Worm (Caenorhabditis elegans): ENCODE results near the gene C09E7.7.
"Not testable (repeated sequence)": the region's sequence is repeated elsewhere in the genome, so short reads cannot be mapped to it uniquely, and the experiment has no call there.

Gene C09E7.7

DNA sequence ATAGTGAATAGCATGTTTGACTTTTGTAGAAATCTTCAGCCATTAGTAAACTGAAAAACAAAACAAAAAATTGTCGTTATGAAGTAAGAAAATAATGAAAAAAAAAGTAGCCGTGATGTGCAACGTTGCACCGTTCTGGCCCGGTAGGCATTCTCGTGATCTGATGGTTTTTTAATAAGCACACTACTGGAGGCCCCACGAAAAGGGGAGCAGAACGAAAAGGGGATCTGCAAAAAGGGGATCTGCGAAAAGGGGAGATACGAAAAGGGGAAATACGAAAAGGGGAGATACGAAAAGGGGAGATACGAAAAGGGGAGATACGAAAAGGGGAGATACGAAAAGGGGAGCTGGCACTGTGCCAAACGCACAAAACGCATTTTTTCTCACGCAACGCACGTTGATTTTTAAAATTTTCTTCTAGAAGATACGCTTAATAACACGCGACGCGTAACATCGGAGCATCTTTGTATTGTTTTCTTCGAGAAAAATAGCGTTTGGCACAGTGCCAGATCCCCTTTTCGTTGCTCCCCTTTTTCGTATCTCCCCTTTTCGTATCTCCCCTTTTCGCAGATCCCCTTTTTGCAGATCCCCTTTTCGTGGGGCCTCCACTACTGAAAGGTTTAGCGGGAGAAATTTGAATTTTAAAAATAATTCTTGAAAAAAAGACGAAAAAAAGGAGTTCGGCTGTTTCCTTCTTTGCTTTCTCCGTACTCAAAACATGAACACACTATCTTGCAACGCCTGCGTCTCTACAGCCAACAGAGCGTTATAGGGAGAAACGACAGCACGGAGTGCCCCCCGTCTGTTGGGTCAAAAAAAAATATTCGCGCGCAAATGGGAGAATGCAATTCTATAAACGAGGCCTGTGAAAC lies at the start of gene C09E7.7:
Gene C09E7.7, minus strand, starts transcription at position 57 of the 872 bp plus-strand sequence.
- not testable (repeated sequence) for TF ChIP-seq unc-62 (GFP tag; optimal IDR thresholded peaks at IDR 0.05)

DNA sequence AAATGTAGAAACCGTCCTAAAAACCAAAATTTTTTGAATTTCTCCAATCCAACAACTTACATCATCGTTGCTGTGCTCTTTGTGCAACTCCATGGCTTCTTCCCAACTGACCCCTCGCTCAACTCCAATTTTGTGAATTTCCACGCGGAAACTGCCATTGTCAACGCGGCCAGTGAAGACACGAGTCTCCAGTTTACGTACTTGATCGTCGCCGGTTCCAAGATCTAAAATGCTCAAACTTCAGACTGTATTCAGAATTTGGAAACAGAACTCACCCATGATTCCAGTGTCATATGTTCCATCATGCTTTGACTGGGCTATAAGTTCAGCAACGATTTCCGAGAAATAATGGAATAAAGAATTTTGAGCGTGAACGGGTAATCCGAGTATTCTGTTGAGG lies 43.0 kb upstream of the C09E7.7 start:
- no peak for TF ChIP-seq unc-62 (GFP tag; optimal IDR thresholded peaks at IDR 0.05)

DNA sequence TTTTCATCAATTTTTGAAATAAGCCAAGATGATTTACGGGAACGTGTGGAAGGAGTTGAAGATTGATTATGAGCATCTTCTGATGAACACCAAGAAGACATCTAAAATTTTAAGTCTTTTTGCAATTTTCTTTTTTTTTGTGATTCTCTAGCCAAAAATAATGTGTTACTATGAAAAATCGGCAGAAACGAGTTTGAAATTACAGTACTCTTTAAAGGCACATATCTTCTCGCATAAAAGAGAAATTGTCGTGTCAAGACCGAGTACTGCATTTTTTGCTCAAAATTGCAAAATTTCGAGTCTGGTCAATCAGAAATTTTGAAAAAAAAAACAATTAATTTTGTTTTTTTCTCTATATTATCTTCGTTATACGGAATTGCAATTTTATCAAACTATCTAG lies 41.0 kb upstream of the C09E7.7 start, which contains the start of gene F20H11.1:
Gene F20H11.1, minus strand, starts transcription at position 101 of the 400 bp plus-strand sequence.
- no peak for TF ChIP-seq unc-62 (GFP tag; optimal IDR thresholded peaks at IDR 0.05)

DNA sequence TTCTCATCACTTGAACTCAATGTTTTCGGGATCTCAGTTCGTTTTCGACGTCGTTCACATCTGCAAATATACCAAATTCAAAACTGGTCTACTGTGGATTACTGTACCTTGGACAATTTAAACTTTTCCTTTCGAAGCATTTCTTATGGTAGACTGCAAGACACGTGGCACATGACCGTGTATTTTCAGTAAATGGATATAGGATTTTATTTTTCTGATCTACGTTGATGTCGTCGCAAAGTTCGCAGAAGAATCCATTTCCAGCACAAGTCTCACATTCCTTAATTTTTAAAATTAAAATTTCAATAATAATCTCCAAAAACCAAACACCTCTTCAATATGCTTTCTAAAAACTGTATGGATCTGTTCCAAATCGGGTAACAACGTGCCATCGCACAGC lies 38.5 kb upstream of the C09E7.7 start:
- TF ChIP-seq unc-62 (GFP tag; optimal IDR thresholded peaks at IDR 0.05) = no peak

DNA sequence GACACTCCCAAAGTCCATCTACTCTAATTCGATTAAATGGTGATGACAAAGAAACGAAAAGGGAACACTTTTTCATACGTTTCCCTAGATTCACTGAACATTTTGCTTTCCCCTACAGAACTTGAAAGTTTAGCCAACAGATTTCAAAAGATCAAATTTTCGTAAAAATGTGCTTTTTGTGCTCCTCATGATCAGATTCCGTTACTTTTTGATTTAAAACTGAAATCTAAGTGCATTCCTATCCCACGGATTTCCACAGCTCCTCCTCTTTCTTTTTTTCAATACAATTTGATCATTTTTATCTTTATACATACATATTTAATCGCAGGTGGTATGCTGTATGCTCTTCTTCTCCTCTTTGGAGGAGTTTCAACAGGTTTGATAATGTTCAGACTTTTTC lies 36.5 kb upstream of the C09E7.7 start, which contains the start of gene ddo-3:
Gene ddo-3, plus strand, starts transcription at position 301 of the 400 bp plus-strand sequence.
- TF ChIP-seq unc-62 (GFP tag; optimal IDR thresholded peaks at IDR 0.05) = no peak

DNA sequence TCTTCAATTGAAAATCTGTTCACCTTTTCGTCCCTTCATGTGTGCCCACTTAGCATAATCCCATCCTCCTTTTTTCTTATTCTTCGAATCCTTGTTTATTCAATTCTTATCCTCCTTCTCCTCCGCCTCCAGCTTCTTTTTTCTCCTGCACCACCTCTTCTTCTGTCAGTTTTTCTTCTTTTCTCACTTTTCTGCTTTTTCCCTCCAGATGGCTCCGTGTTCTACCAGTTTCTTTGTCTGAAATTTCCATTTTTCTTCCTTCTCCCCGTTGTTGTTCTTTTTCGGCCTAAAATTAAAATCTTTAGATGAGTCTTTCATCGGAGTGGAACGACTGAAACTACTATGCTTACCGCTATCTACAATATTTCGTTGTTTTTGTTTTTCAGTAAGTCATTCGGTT lies 30.5 kb upstream of the C09E7.7 start, which contains the start of gene acr-21:
Gene acr-21, plus strand, starts transcription at position 301 of the 400 bp plus-strand sequence.
- TF ChIP-seq unc-62 (GFP tag; optimal IDR thresholded peaks at IDR 0.05) = no peak

DNA sequence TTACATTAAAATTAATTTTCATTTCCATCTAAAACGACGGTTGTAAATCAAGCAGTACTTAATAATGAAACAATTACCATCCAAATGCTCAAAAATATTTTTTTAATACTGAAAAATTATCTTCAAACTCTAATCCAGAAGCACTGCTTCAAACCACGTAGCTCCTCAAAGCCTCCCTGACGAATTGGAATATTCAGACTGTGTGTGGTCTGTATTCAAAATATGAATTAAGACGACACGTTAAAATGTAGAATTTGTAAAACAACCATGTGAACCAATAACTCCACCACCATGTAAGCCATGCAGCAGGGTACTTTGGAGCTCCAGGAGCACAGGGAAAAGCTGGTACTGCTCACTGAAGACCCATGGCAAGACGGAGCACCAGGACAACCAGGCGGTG lies 28.4 kb upstream of the C09E7.7 start, which contains the start of gene F27B3.8:
Gene F27B3.8, plus strand, starts transcription at position 301 of the 400 bp plus-strand sequence.
- TF ChIP-seq unc-62 (GFP tag; optimal IDR thresholded peaks at IDR 0.05) = no peak

DNA sequence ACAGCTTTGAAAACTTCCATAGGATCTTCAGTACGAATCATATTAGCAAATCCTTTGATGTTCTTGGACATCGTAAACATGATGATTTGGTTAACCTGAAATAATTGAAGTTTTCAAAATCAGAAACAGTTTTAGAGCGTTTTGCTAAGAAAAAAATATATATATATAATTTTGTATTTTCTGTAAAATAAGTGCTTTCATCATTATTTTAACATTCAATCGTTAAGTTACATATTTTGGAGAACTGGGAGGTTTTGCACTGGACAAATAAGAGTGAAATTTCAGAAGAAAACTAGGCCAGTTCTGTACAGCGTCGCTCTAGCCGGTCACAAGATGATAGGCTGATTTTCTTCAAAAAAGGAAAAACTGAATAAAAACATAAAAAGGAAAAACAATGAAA lies 27.5 kb upstream of the C09E7.7 start, which contains the start of gene F27B3.6:
Gene F27B3.6, minus strand, starts transcription at position 101 of the 400 bp plus-strand sequence.
- TF ChIP-seq unc-62 (GFP tag; optimal IDR thresholded peaks at IDR 0.05) = no peak

DNA sequence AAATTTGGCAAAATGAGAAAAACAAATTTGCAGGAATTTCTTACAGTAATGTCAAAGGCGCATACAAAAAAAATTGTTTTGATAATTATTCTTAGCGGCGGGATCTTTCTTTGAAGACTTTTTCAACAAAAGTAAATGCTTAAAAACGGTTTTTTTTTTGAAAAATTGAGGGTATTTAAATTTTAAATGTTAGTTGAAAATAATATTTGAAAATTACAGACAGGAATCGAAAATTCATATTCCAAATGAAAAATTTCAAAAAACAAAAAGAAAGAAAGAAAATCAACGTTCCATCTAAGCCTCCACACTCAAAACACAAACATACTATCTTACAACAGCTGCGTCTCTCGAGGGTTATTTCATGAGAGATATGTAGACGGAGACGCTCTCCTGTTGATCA lies 26.1 kb upstream of the C09E7.7 start:
- no peak for TF ChIP-seq unc-62 (GFP tag; optimal IDR thresholded peaks at IDR 0.05)

DNA sequence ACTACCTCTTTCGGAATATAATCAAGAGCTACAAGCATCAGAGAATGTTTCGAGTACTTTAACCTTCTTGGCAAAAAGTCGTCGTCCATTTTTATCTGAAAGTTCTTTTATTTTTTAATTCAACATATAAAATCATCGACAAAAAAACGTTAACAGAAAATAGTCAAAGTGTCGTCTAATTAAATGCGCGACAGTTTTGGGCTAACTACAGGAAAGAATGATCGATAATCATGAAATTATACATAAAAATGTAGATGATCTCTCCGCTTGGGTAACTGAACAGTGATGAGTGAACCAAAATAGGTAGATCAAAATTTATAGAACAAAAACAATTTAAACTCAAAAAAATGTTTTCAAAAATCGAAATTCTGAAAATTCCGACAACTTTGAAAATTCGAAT lies 7.4 kb upstream of the C09E7.7 start, which contains the start of gene C09E7.8:
Gene C09E7.8, minus strand, starts transcription at position 101 of the 400 bp plus-strand sequence.
- TF ChIP-seq unc-62 (GFP tag; optimal IDR thresholded peaks at IDR 0.05) = no peak

DNA sequence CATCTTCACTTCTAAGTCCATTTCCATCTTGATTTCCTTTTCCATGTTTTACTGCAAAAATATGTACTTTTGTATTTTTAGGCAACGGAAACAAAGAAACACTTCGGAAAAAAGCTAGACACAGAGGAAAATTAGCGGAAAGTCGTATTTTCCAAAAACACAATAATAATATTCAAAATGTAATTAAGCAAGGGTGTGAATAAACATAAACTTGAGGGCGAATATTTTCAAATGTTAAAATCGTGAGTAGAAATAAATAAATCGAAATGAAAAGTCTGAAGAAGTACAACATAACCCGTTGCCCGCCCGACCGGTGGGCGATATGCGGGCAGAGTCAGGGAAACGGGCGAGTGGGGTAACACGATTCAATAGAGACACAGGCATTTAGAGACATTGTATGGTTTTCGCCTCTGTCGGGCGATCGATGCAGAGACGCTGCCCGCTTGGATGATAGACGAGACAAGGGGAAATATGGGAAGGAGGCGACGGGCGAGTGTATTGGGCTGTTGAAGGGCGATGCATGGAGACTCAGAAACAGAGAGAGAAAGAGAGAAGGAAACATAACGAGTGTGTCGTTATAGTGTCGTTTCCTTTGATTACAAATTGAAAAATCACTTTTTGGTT lies 14.0 kb downstream of the C09E7.7 start, which contains the start of gene C09E7.4:
Gene C09E7.4, minus strand, starts transcription at position 51 of the 624 bp plus-strand sequence.
- TF ChIP-seq unc-62 (GFP tag; optimal IDR thresholded peaks at IDR 0.05) = no peak

DNA sequence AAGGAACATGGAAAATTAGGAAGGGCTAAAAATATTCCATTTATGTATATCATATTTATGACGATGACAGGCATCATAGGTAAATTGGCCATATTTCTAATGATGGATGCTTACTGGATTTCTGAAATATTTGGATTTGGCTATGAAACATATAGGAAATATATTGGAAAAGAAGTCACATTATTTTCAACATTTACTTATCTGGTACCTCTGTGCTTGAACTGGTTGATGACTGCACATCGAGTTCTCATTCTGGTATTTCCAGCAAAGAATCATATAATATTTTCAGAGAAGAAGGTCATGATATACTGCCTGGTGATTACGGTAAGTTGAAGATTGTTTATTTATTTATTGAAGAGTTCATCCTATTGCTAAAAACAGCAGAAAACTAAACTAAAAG lies 18.4 kb downstream of the C09E7.7 start, which contains the start of gene srxa-5:
Gene srxa-5, plus strand, starts transcription at position 301 of the 400 bp plus-strand sequence.
- TF ChIP-seq unc-62 (GFP tag; optimal IDR thresholded peaks at IDR 0.05) = no peak

DNA sequence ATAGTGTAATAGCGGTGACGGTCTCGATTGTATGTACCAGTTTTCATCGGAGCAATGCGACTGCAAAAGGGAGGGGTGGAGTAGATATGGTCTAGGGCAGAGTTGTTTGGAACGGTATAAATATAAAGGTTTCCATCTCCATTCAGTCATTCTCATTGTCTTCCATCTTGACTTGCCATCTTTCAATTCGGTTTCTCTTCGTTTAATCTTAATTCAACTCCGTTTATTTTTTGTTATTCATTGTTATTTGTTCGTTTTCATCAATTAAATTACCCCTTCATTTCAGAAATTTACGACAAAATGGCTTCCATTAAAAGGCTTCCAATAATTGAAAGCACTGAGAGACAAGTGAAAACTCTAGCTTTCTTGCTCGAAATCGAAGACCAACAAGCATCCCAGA lies 19.9 kb downstream of the C09E7.7 start, which contains the start of gene C09E7.11:
Gene C09E7.11, plus strand, starts transcription at position 301 of the 400 bp plus-strand sequence.
- no peak for TF ChIP-seq unc-62 (GFP tag; optimal IDR thresholded peaks at IDR 0.05)

DNA sequence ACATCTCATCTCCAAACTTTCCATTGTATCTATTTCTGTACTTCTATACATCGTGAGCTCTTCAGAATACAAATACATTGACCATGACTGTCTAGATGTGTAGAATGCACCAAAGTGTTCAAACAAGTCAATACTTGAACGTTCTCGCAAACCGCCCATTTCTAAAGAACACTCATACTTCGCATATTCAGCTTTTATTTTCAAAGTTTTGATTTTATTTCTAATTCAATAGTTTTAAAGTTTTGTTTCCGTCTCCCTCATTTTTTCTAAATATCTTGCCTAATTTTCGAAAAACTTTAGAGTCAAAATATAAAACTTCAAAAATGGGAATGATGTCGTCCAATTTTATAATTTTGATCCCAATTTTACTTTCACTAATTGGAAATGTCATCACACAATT lies 23.1 kb downstream of the C09E7.7 start, which contains the start of gene pqn-10:
Gene pqn-10, plus strand, starts transcription at position 301 of the 400 bp plus-strand sequence.
- no peak for TF ChIP-seq unc-62 (GFP tag; optimal IDR thresholded peaks at IDR 0.05)

DNA sequence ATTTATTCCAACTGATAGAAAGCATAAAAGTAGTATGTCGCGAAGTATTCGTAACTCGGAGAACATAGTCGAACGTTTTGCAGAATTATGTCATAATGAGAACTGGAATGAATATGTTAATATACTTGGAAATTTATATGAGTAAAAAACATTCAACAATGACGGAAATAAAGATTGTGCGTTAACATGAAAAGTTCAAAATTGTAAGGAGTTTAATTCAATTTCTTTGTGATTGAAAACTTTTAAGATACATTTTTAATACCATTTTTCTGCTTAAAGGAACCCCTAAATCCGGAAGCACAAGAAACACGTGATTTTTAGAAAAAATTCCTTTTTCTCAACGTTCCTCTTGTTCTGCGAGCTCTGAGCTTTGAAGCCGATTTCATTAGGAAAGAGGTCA lies 25.5 kb downstream of the C09E7.7 start, which contains the start of gene oig-1:
Gene oig-1, minus strand, starts transcription at position 101 of the 400 bp plus-strand sequence.
- TF ChIP-seq unc-62 (GFP tag; optimal IDR thresholded peaks at IDR 0.05) = no peak

DNA sequence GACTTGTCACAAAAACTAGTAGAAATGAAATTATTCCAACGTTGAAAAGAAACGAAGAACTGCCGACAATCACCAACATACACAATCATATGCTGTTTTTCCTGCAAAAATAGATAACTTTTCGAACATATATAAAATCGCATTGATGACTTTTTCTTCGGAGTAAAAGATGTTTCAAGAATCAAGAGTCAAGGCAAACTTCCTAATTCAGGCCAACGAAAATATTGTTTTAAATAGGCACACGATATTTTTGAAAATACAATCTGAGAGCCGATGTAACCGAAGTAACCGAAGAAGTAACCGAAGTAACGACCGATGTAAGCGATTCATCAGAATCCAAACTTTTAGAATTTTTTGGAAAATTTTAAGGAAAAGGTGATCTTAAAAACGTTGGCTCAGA lies 31.1 kb downstream of the C09E7.7 start, which contains the start of gene C09E7.10:
Gene C09E7.10, minus strand, starts transcription at position 101 of the 400 bp plus-strand sequence.
- TF ChIP-seq unc-62 (GFP tag; optimal IDR thresholded peaks at IDR 0.05) = no peak
